Fruit fly (Drosophila melanogaster): ENCODE data around the gene CG8369.

DNA sequence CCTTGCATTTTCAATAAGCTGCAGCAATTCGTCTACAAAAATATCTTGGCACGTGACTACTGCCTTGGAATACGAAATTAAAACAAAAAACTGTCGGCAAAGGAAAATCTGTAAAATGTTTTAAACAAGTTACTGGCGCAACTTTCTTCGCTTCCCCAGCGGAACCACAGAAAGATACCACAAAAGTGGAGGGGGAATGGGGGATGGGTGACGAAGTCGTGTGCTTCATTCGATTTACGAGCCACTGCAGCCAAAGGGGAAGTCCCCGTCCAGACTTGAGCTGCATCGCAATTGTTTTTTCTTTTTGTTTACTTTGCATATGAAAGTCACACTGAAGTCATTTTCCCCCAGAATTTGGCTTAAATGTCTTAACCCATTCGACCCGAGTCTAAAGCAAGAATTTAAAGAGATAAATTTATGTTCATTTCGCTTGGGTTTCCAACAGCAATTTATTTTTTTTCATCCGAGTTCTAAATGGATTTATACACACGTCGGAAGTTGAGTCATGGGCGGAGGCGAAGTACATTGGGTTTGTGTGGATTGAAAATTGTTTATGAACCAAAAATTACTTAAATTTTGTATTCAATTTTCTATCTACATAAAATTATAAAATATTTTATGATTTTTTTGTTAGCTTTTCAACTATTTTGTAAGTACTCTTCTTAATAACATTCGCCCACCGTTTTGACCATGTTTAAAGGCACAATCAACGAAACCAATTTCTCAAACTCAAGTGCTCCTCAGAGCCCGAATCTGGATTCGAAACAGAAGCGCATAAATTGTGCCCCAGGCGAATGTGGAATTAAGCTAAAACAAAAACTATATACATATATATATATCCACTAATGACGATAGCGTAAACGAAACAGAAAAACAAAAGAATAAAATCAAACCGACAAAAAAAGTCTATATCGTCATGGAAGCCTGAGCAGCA lies 38.6 kb downstream of the CG8369 start:
- TF ChIP-seq usp (GFP tag; optimal IDR thresholded peaks at IDR 0.05), result no peak
- TF ChIP-seq Dll (optimal IDR thresholded peaks at IDR 0.05), result no peak
- no peak for TF ChIP-seq CG8478 (optimal IDR thresholded peaks at IDR 0.05)
- TF ChIP-seq pan (optimal IDR thresholded peaks at IDR 0.05), result no peak
